Worm (Caenorhabditis elegans) whole organism, L1 larva: Measurements from ENCODE around the gene nhr-177.

Experiments
- elt-2 ChIP-seq: sonication (generic microtip); optimal IDR thresholded peaks from 2 replicates; lab custom pipeline; 2016; ENCODE audit warnings: missing genetic modification characterization, mild to moderate bottlenecking, inconsistent platforms, missing compliant biosample characterization, missing genetic modification reagents
- hlh-4 ChIP-seq: sonication (generic microtip); optimal IDR thresholded peaks from 2 replicates; lab custom pipeline; 2016; ENCODE audit warnings: mild to moderate bottlenecking, missing genetic modification characterization, missing compliant biosample characterization
- hpl-2 ChIP-seq: fragments of 150-350 bp; optimal IDR thresholded peaks from 2 replicates; lab custom pipeline; 2014; ENCODE audit warnings: missing biosample characterization, missing genetic modification reagents, missing genetic modification characterization
- nhr-76 ChIP-seq: sonication (generic microtip); optimal IDR thresholded peaks from 2 replicates; lab custom pipeline; 2017; ENCODE audit warnings: missing biosample characterization, missing genetic modification characterization
- snpc-4 ChIP-seq: fragments of 150-350 bp; optimal IDR thresholded peaks from 2 replicates; lab custom pipeline; 2014; ENCODE audit warnings: missing biosample characterization, missing genetic modification characterization
- sox-4 ChIP-seq: sonication (generic microtip); optimal IDR thresholded peaks from 2 replicates; lab custom pipeline; 2016; ENCODE audit warnings: missing genetic modification characterization, missing compliant biosample characterization

ce11 chrV:1620537-1620936, 10.5 kb downstream of the nhr-177 start:
- TF ChIP-seq hlh-4 (tag; lab: Kevin White, UChicago), result no peak
- TF ChIP-seq nhr-76 (tag; lab: Kevin White, UChicago), result no peak
- TF ChIP-seq snpc-4 (tag; lab: Kevin White, UChicago), result no peak
- TF ChIP-seq hpl-2 (GFP tag; lab: Kevin White, UChicago), result no peak
- TF ChIP-seq sox-4 (tag; lab: Kevin White, UChicago), result no peak
- no peak for TF ChIP-seq elt-2
